Fruit fly (Drosophila melanogaster): ENCODE measurements around the gene Hsc70-1.
A peak's percentile ranks its signal among the peaks of the same experiment; 100 is the strongest.

Hsc70-1 gene

dm6 chr3L:14004963-14005458, 31.1 kb downstream of the Hsc70-1 start:
- peak; percentile 99 for TF ChIP-seq CG7101 (tag; optimal IDR thresholded peaks at IDR 0.05)
- peak; percentile 94 for TF ChIP-seq bab1 (GFP tag; optimal IDR thresholded peaks at IDR 0.05)
- peak; percentile 99 for TF ChIP-seq Mnt (GFP tag; optimal IDR thresholded peaks at IDR 0.05)
- TF ChIP-seq CG7045 (GFP tag; optimal IDR thresholded peaks at IDR 0.05): peak; percentile 98
- TF ChIP-seq CG1620 (GFP tag; optimal IDR thresholded peaks at IDR 0.05): peak; percentile 97
- TF ChIP-seq CG11617 (GFP tag; optimal IDR thresholded peaks at IDR 0.05): peak; percentile 98
- TF ChIP-seq cic (GFP tag; optimal IDR thresholded peaks at IDR 0.05): peak; percentile 99
- peak; percentile 94 for TF ChIP-seq pad (GFP tag; optimal IDR thresholded peaks at IDR 0.05)
- TF ChIP-seq Clk (GFP tag; optimal IDR thresholded peaks at IDR 0.05): peak; percentile 96
- peak; percentile 96 for TF ChIP-seq toe (GFP tag; optimal IDR thresholded peaks at IDR 0.05)
- TF ChIP-seq Crg-1 (GFP tag; optimal IDR thresholded peaks at IDR 0.05): peak; percentile 98
- peak; percentile 98 for TF ChIP-seq Hr96 (GFP tag; optimal IDR thresholded peaks at IDR 0.05)
- TF ChIP-seq kay (GFP tag; ENCODE audit: borderline replicate concordance): peak; percentile 96
- no peak for TF ChIP-seq cnc (optimal IDR thresholded peaks at IDR 0.05)
- TF ChIP-seq CG5204 (GFP tag; optimal IDR thresholded peaks at IDR 0.05): peak; percentile 98
- TF ChIP-seq CG14711 (tag; optimal IDR thresholded peaks at IDR 0.05): peak; percentile 97
- peak; percentile 79 for TF ChIP-seq ovo (GFP tag; optimal IDR thresholded peaks at IDR 0.05)
- peak; percentile 99 for TF ChIP-seq CG33017 (tag; optimal IDR thresholded peaks at IDR 0.05)
- peak; percentile 90 for TF ChIP-seq tj (GFP tag; optimal IDR thresholded peaks at IDR 0.05)
- peak; percentile 99 for TF ChIP-seq CG12768 (GFP tag; optimal IDR thresholded peaks at IDR 0.05)

dm6 chr3L:14005627-14006287, 31.9 kb downstream of the Hsc70-1 start:
- peak; percentile 32 for TF ChIP-seq CG7101 (tag; optimal IDR thresholded peaks at IDR 0.05)
- no peak for TF ChIP-seq cnc (optimal IDR thresholded peaks at IDR 0.05)
- no peak for TF ChIP-seq bab1 (GFP tag; optimal IDR thresholded peaks at IDR 0.05)
- TF ChIP-seq tj (GFP tag; optimal IDR thresholded peaks at IDR 0.05): peak; percentile 55
- peak; percentile 18 for TF ChIP-seq CG33017 (tag; optimal IDR thresholded peaks at IDR 0.05)
- TF ChIP-seq CG1620 (GFP tag; optimal IDR thresholded peaks at IDR 0.05): no peak
- no peak for TF ChIP-seq Clk (GFP tag; optimal IDR thresholded peaks at IDR 0.05)
- TF ChIP-seq CG7045 (GFP tag; optimal IDR thresholded peaks at IDR 0.05): no peak
- no peak for TF ChIP-seq Hr96 (GFP tag; optimal IDR thresholded peaks at IDR 0.05)
- TF ChIP-seq pad (GFP tag; optimal IDR thresholded peaks at IDR 0.05): no peak
- TF ChIP-seq ovo (GFP tag; optimal IDR thresholded peaks at IDR 0.05): no peak
- no peak for TF ChIP-seq toe (GFP tag; optimal IDR thresholded peaks at IDR 0.05)
- no peak for TF ChIP-seq CG14711 (tag; optimal IDR thresholded peaks at IDR 0.05)
- TF ChIP-seq Mnt (GFP tag; optimal IDR thresholded peaks at IDR 0.05): peak; percentile 57
- TF ChIP-seq CG12768 (GFP tag; optimal IDR thresholded peaks at IDR 0.05): peak; percentile 36
- no peak for TF ChIP-seq CG5204 (GFP tag; optimal IDR thresholded peaks at IDR 0.05)
- no peak for TF ChIP-seq Crg-1 (GFP tag; optimal IDR thresholded peaks at IDR 0.05)
- TF ChIP-seq kay (GFP tag; ENCODE audit: borderline replicate concordance): peak; percentile 89
- TF ChIP-seq cic (GFP tag; optimal IDR thresholded peaks at IDR 0.05): peak; percentile 79
- TF ChIP-seq CG11617 (GFP tag; optimal IDR thresholded peaks at IDR 0.05): no peak

- TF ChIP-seq CG7045 (GFP tag; optimal IDR thresholded peaks at IDR 0.05): peak; percentile 17
- TF ChIP-seq CG5204 (GFP tag; optimal IDR thresholded peaks at IDR 0.05): no peak
- TF ChIP-seq tj (GFP tag; optimal IDR thresholded peaks at IDR 0.05): no peak
- TF ChIP-seq CG14711 (tag; optimal IDR thresholded peaks at IDR 0.05): peak; percentile 21
- peak; percentile 47 for TF ChIP-seq Mnt (GFP tag; optimal IDR thresholded peaks at IDR 0.05)
- TF ChIP-seq toe (GFP tag; optimal IDR thresholded peaks at IDR 0.05): no peak
- TF ChIP-seq pad (GFP tag; optimal IDR thresholded peaks at IDR 0.05): peak; percentile 4
- peak; percentile 88 for TF ChIP-seq cic (GFP tag; optimal IDR thresholded peaks at IDR 0.05)
- TF ChIP-seq ovo (GFP tag; optimal IDR thresholded peaks at IDR 0.05): peak; percentile 21
- peak; percentile 16 for TF ChIP-seq Clk (GFP tag; optimal IDR thresholded peaks at IDR 0.05)
- no peak for TF ChIP-seq CG1620 (GFP tag; optimal IDR thresholded peaks at IDR 0.05)
- TF ChIP-seq CG7101 (tag; optimal IDR thresholded peaks at IDR 0.05): peak; percentile 23
- peak; percentile 14 for TF ChIP-seq CG11617 (GFP tag; optimal IDR thresholded peaks at IDR 0.05)
- TF ChIP-seq Crg-1 (GFP tag; optimal IDR thresholded peaks at IDR 0.05): no peak
- TF ChIP-seq bab1 (GFP tag; optimal IDR thresholded peaks at IDR 0.05): peak; percentile 22
- TF ChIP-seq Hr96 (GFP tag; optimal IDR thresholded peaks at IDR 0.05): no peak
- peak; percentile 66 for TF ChIP-seq CG12768 (GFP tag; optimal IDR thresholded peaks at IDR 0.05)
Measured at dm6 chr3L:14006704-14007126, 32.9 kb downstream of the Hsc70-1 start.

DNA sequence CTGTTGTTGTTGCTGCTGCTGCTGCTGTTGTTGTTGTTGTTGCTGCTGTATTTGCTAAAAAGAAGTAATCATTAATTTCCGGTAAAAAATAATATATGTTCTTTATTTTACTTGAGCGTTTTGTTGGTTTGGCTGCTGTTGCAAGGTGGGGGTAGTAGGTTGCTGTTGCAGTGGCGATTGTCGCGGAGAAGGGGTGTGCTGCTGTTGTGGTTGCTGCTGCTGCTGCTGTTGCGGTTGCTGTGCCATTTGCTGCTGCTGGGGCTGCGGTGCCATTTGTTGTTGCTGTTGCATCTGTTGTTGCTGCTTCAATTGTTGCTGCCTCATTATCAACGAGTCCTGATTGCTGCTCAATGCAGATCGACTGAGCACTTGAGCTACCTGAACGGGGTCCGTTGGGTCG, 51.9 kb downstream of the Hsc70-1 start:
- TF ChIP-seq CG7101 (tag; optimal IDR thresholded peaks at IDR 0.05): no peak
- TF ChIP-seq kay (GFP tag; ENCODE audit: borderline replicate concordance): no peak
- no peak for TF ChIP-seq toe (GFP tag; optimal IDR thresholded peaks at IDR 0.05)
- TF ChIP-seq CG33017 (tag; optimal IDR thresholded peaks at IDR 0.05): no peak
- TF ChIP-seq ovo (GFP tag; optimal IDR thresholded peaks at IDR 0.05): no peak
- TF ChIP-seq cnc (optimal IDR thresholded peaks at IDR 0.05): no peak
- TF ChIP-seq CG7045 (GFP tag; optimal IDR thresholded peaks at IDR 0.05): no peak
- TF ChIP-seq Mnt (GFP tag; optimal IDR thresholded peaks at IDR 0.05): no peak
- no peak for TF ChIP-seq Crg-1 (GFP tag; optimal IDR thresholded peaks at IDR 0.05)

All from whole organism, adult.